Worm (Caenorhabditis elegans): ENCODE data around the gene F41B4.2.

Gene F41B4.2

ce11 chrX:6863032-6863431, 28.0 kb upstream of the F41B4.2 start, which contains the start of gene nep-4:
Gene nep-4, minus strand, starts transcription at chrX:6863424.
- no peak for TF ChIP-seq rnt-1 (tag; optimal IDR thresholded peaks at IDR 0.05)
- TF ChIP-seq odd-2 (tag; optimal IDR thresholded peaks at IDR 0.05): no peak
- TF ChIP-seq nfya-1 (tag; optimal IDR thresholded peaks at IDR 0.05): no peak
- TF ChIP-seq elt-2 (tag; optimal IDR thresholded peaks at IDR 0.05): no peak
- TF ChIP-seq lim-6 (tag; optimal IDR thresholded peaks at IDR 0.05): no peak
- TF ChIP-seq hlh-8 (tag; optimal IDR thresholded peaks at IDR 0.05): no peak
- no peak for TF ChIP-seq pat-9 (tag; optimal IDR thresholded peaks at IDR 0.05)
- no peak for TF ChIP-seq syd-9 (tag; optimal IDR thresholded peaks at IDR 0.05)
- no peak for TF ChIP-seq lin-11 (tag; optimal IDR thresholded peaks at IDR 0.05)
- TF ChIP-seq hlh-15 (tag; optimal IDR thresholded peaks at IDR 0.05): no peak
- no peak for TF ChIP-seq dve-1 (tag; optimal IDR thresholded peaks at IDR 0.05)
- no peak for TF ChIP-seq eyg-1 (tag; optimal IDR thresholded peaks at IDR 0.05)
- no peak for TF ChIP-seq madf-2 (tag; optimal IDR thresholded peaks at IDR 0.05)
- TF ChIP-seq C38D4.7 (GFP tag; optimal IDR thresholded peaks at IDR 0.05): no peak
- no peak for TF ChIP-seq sox-4 (tag; optimal IDR thresholded peaks at IDR 0.05)
- TF ChIP-seq ceh-9 (tag; optimal IDR thresholded peaks at IDR 0.05): no peak
- TF ChIP-seq ceh-30 (tag; optimal IDR thresholded peaks at IDR 0.05): no peak

DNA sequence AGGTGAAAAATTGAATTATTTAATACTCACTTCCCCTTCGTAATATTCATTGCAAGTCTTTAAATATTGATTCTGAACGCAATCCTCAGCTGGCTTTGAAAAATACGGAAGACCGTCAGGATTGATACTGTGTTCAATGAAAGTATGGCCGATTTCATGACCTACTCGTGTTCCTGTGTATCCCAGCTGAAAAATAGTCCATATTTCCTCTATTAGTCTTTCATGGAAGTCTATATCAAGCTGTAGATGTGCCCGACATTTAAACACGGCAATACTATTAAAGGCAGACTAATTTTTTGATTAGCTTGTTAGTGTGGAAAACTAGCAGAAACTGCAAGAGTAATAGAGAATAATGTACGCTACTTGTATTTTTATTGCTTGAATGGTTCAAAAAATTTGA, 26.5 kb upstream of the F41B4.2 start:
- TF ChIP-seq ceh-19 (GFP tag; optimal IDR thresholded peaks at IDR 0.05) (no peak), rnt-1 (tag; optimal IDR thresholded peaks at IDR 0.05) (no peak), K09A11.1 (tag; optimal IDR thresholded peaks at IDR 0.05; ENCODE audit: insufficient read depth) (no peak), tbx-7 (tag; optimal IDR thresholded peaks at IDR 0.05) (no peak), unc-3 (GFP tag; conservative IDR thresholded peaks at IDR 0.05) (no peak), unc-3 (tag; optimal IDR thresholded peaks at IDR 0.05) (no peak), eyg-1 (tag; optimal IDR thresholded peaks at IDR 0.05) (no peak), fkh-10 (GFP tag; optimal IDR thresholded peaks at IDR 0.05) (no peak), elt-2 (tag; optimal IDR thresholded peaks at IDR 0.05) (no peak), lin-11 (tag; optimal IDR thresholded peaks at IDR 0.05) (no peak), pros-1 (tag; optimal IDR thresholded peaks at IDR 0.05) (no peak), K02D7.2 (tag; optimal IDR thresholded peaks at IDR 0.05) (no peak), ahr-1 (tag; optimal IDR thresholded peaks at IDR 0.05) (no peak), C08G9.2 (tag; optimal IDR thresholded peaks at IDR 0.05) (no peak), nfya-1 (tag; optimal IDR thresholded peaks at IDR 0.05) (no peak), ceh-34 (tag; optimal IDR thresholded peaks at IDR 0.05) (no peak)

ce11 chrX:6856793-6857192, 21.7 kb upstream of the F41B4.2 start:
- TF ChIP-seq ceh-14 (tag; optimal IDR thresholded peaks at IDR 0.05) (no peak), ceh-34 (tag; optimal IDR thresholded peaks at IDR 0.05) (no peak), ref-2 (tag; optimal IDR thresholded peaks at IDR 0.05) (no peak), hlh-13 (GFP tag; optimal IDR thresholded peaks at IDR 0.05) (no peak), unc-42 (tag; optimal IDR thresholded peaks at IDR 0.05) (peak; percentile 80), syd-9 (tag; optimal IDR thresholded peaks at IDR 0.05) (no peak), nhr-232 (tag; optimal IDR thresholded peaks at IDR 0.05) (no peak)

DNA sequence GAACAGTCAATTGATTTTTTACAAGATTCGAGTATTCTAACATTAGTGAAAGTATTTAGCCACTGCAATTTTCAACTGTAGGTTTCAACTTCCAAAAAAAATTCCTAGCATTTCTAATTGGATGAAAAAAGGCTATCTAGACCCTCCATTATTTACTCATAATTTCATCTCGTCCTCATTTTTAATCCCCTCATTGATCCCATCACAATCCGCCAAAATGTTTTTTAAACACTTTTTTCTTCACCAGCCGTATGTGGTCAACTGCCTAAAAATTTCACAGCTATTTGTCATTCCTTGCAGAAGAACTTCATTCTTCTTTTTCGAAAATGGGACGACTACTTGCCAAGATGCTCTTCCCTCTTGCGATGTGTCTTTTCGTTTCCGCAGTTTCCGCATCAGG, 18.3 kb upstream of the F41B4.2 start, which contains the start of gene rig-3:
TSS of gene rig-3 (plus strand) at position 301 of the 400 bp plus-strand sequence.
- no peak for TF ChIP-seq ceh-14 (tag; optimal IDR thresholded peaks at IDR 0.05)
- TF ChIP-seq unc-3 (GFP tag; conservative IDR thresholded peaks at IDR 0.05): no peak
- TF ChIP-seq unc-3 (tag; optimal IDR thresholded peaks at IDR 0.05): no peak
- TF ChIP-seq ahr-1 (tag; optimal IDR thresholded peaks at IDR 0.05): no peak
- no peak for TF ChIP-seq ttx-3 (tag; optimal IDR thresholded peaks at IDR 0.05)

DNA sequence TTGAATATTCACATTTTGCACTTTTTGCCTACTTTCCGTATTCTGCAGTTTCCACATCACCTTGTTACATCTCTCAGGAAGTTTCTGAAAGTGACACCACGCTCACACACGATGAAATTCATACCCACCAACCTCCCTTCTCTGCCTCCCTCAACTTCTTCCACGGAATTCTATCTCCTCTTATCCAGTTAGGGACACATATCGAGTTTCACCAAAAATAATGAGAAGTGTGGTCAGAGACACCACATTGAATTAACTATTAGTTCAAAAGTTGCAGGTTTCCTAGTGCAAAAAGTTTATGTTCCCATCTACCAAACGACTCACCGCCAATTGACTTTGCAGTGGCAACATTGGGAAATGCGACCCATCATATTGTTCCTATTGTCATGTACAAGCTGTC, 15.3 kb upstream of the F41B4.2 start:
- TF ChIP-seq eyg-1 (tag; optimal IDR thresholded peaks at IDR 0.05): no peak
- TF ChIP-seq ceh-34 (tag; optimal IDR thresholded peaks at IDR 0.05): peak; percentile 17
- TF ChIP-seq ceh-19 (GFP tag; optimal IDR thresholded peaks at IDR 0.05): peak; percentile 17
- no peak for TF ChIP-seq ets-4 (tag; optimal IDR thresholded peaks at IDR 0.05)
- no peak for TF ChIP-seq ref-2 (tag; optimal IDR thresholded peaks at IDR 0.05)
- TF ChIP-seq pax-1 (tag; optimal IDR thresholded peaks at IDR 0.05): no peak
- no peak for TF ChIP-seq npax-4 (tag; optimal IDR thresholded peaks at IDR 0.05)
- no peak for TF ChIP-seq ceh-24 (tag; optimal IDR thresholded peaks at IDR 0.05)
- TF ChIP-seq ceh-14 (tag; optimal IDR thresholded peaks at IDR 0.05): no peak
- TF ChIP-seq unc-42 (tag; optimal IDR thresholded peaks at IDR 0.05): peak; percentile 41

Data from whole organism, late embryonic.